Worm (Caenorhabditis elegans) whole organism, mixed stage, embryonic: Measurements from ENCODE around the gene F38B6.3.

Experiments used
- ceh-39 ChIP-seq: fragments of 150-350 bp; optimal IDR thresholded peaks from 2 replicates; lab custom pipeline; 2014; ENCODE audit warnings: missing biosample characterization, missing genetic modification characterization
- ceh-43 ChIP-seq: fragments of 200-800 bp; sonication (Bioruptor generic); optimal IDR thresholded peaks from 2 replicates; lab custom pipeline; 2018; ENCODE audit warnings: mild to moderate bottlenecking, missing genetic modification characterization, moderate library complexity, missing compliant biosample characterization
- lin-13 ChIP-seq: fragments of 150-350 bp; optimal IDR thresholded peaks from 2 replicates; lab custom pipeline; 2014; ENCODE audit warnings: missing biosample characterization, missing genetic modification characterization
- mep-1 ChIP-seq: fragments of 150-350 bp; optimal IDR thresholded peaks from 2 replicates; lab custom pipeline; 2017; ENCODE audit warnings: missing biosample characterization, missing genetic modification reagents, missing genetic modification characterization, inconsistent platforms
- mls-2 ChIP-seq: sonication (generic microtip); optimal IDR thresholded peaks from 2 replicates; lab custom pipeline; 2016; ENCODE audit warnings: mild to moderate bottlenecking, missing genetic modification characterization, moderate library complexity, missing compliant biosample characterization
- nhr-237 ChIP-seq: fragments of 150-350 bp; optimal IDR thresholded peaks from 2 replicates; lab custom pipeline; 2014; ENCODE audit warnings: missing biosample characterization, missing genetic modification characterization
- pha-4 ChIP-seq: fragments of 150-350 bp; optimal IDR thresholded peaks from 2 replicates; lab custom pipeline; 2018; ENCODE audit warnings: missing biosample characterization, missing genetic modification reagents, missing genetic modification characterization
- sptf-1 ChIP-seq: sonication (generic microtip); optimal IDR thresholded peaks from 2 replicates; lab custom pipeline; 2017; ENCODE audit warnings: mild to moderate bottlenecking, missing genetic modification characterization, moderate library complexity, missing compliant biosample characterization
- tbx-8 ChIP-seq: fragments of 200-800 bp; sonication (Bioruptor generic); optimal IDR thresholded peaks from 2 replicates; lab custom pipeline; 2018; ENCODE audit warnings: mild to moderate bottlenecking, missing genetic modification characterization, moderate library complexity, missing compliant biosample characterization
- unc-120 ChIP-seq: sonication (generic microtip); optimal IDR thresholded peaks from 2 replicates; lab custom pipeline; 2017; ENCODE audit warnings: missing genetic modification characterization, missing compliant biosample characterization; ENCODE audit not compliant: poor library complexity, severe bottlenecking
- unc-62 ChIP-seq: fragments of 150-350 bp; optimal IDR thresholded peaks from 2 replicates; lab custom pipeline; 2014; ENCODE audit warnings: missing biosample characterization, missing genetic modification reagents, missing genetic modification characterization
- zip-8 ChIP-seq: fragments of 150-350 bp; optimal IDR thresholded peaks from 2 replicates; lab custom pipeline; 2014; ENCODE audit warnings: missing biosample characterization, missing genetic modification characterization
- ztf-11 ChIP-seq: fragments of 150-350 bp; optimal IDR thresholded peaks from 2 replicates; lab custom pipeline; 2014; ENCODE audit warnings: missing biosample characterization, missing genetic modification characterization

- TF ChIP-seq pha-4 (tag; lab: Kevin White, UChicago) = no peak
- no peak for TF ChIP-seq ceh-43 (GFP tag; lab: Kevin White, UChicago)
- TF ChIP-seq ceh-39 = no peak
- TF ChIP-seq unc-62 (GFP tag; lab: Kevin White, UChicago) = no peak
- no peak for TF ChIP-seq nhr-237 (tag; lab: Kevin White, UChicago)
- TF ChIP-seq unc-120 (tag; lab: Kevin White, UChicago) = no peak
- TF ChIP-seq sptf-1 (tag; lab: Kevin White, UChicago) = no peak
- TF ChIP-seq mep-1 (tag; lab: Kevin White, UChicago) = no peak
- no peak for TF ChIP-seq ztf-11
- TF ChIP-seq mls-2 (tag; lab: Kevin White, UChicago) = no peak
- no peak for TF ChIP-seq tbx-8
- no peak for TF ChIP-seq lin-13 (tag; lab: Kevin White, UChicago)
- no peak for TF ChIP-seq zip-8
Measured at ce11 chrX:6744978-6745377, 51.5 kb downstream of the F38B6.3 start.
